Fruit fly (Drosophila melanogaster): ENCODE measurements around the gene CG11398.
A peak's percentile ranks its signal among the peaks of the same experiment; 100 is the strongest.

The CG11398 gene

DNA sequence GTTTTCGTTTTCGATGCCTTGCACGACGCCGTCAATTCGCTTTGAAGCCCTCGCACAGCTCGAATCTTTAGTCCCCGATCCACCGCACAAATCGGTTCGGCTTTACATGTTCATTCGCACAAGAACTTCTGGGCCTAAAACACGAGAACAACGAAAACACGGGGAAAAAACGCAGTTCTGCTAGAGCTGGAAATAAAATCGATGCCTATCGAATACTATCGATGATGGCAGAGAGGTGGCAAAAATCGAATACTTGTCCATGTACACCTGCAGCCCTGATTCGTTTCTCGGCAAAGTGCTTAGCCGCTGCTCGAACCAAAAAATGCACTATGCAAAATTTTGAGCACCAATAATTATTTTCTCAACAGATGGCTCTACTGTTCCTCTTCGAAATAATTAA lies 21.5 kb upstream of the CG11398 start, which contains the start of gene CG3638 (continued):
- peak; percentile 73 for TF ChIP-seq onecut (GFP tag; IDR thresholded peaks at IDR 0.05)
- TF ChIP-seq CG7556 (GFP tag; optimal IDR thresholded peaks at IDR 0.05): no peak
- TF ChIP-seq p53 (GFP tag; optimal IDR thresholded peaks at IDR 0.05): peak; percentile 39
- TF ChIP-seq ERR (GFP tag; optimal IDR thresholded peaks at IDR 0.05): peak; percentile 20
- peak; percentile 99 for TF ChIP-seq CG8290 (GFP tag; optimal IDR thresholded peaks at IDR 0.05)
- peak in 1 of 2 experiments; percentile 91 for TF ChIP-seq CG8290 (tag; optimal IDR thresholded peaks at IDR 0.05)
- TF ChIP-seq CG6175 (GFP tag; IDR thresholded peaks at IDR 0.05): no peak
- TF ChIP-seq CG12942 (GFP tag; optimal IDR thresholded peaks at IDR 0.05): no peak
- TF ChIP-seq CG7839 (tag; optimal IDR thresholded peaks at IDR 0.05): peak; percentile 12
- TF ChIP-seq gfzf (GFP tag; optimal IDR thresholded peaks at IDR 0.05): peak; percentile 84
- TF ChIP-seq CG3726 (GFP tag; IDR thresholded peaks at IDR 0.05): no peak
- TF ChIP-seq ATbp (GFP tag; optimal IDR thresholded peaks at IDR 0.05): no peak
- TF ChIP-seq fu2 (GFP tag; optimal IDR thresholded peaks at IDR 0.05): peak; percentile 36
- TF ChIP-seq Dref (GFP tag; IDR thresholded peaks at IDR 0.05): peak; percentile 96
- TF ChIP-seq tx (GFP tag; optimal IDR thresholded peaks at IDR 0.05): peak; percentile 40
- no peak for TF ChIP-seq Side (GFP tag; optimal IDR thresholded peaks at IDR 0.05)
- TF ChIP-seq CG6654 (GFP tag; optimal IDR thresholded peaks at IDR 0.05): no peak
- TF ChIP-seq CG15269 (tag; optimal IDR thresholded peaks at IDR 0.05): no peak
- TF ChIP-seq B-H2 (GFP tag; optimal IDR thresholded peaks at IDR 0.05): no peak
- peak; percentile 88 for TF ChIP-seq CG1603 (tag; optimal IDR thresholded peaks at IDR 0.05)
- no peak for TF ChIP-seq run (tag; optimal IDR thresholded peaks at IDR 0.05)
- TF ChIP-seq YL-1 (GFP tag; optimal IDR thresholded peaks at IDR 0.05): peak; percentile 37
- peak; percentile 89 for TF ChIP-seq Lhr (GFP tag; optimal IDR thresholded peaks at IDR 0.05)
- peak; percentile 58 for TF ChIP-seq slbo (GFP tag; IDR thresholded peaks at IDR 0.05)
- TF ChIP-seq NC2β (GFP tag; optimal IDR thresholded peaks at IDR 0.05): peak; percentile 4
- TF ChIP-seq pros (GFP tag; optimal IDR thresholded peaks at IDR 0.05): no peak
- TF ChIP-seq Bdp1 (GFP tag; optimal IDR thresholded peaks at IDR 0.05): peak; percentile 34
- no peak for TF ChIP-seq CG6765 (GFP tag; optimal IDR thresholded peaks at IDR 0.05)
- no peak for TF ChIP-seq CG31224 (GFP tag; IDR thresholded peaks at IDR 0.05)
- peak; percentile 69 for TF ChIP-seq E2f2 (GFP tag; IDR thresholded peaks at IDR 0.05)
- TF ChIP-seq CG3163 (GFP tag; optimal IDR thresholded peaks at IDR 0.05): peak; percentile 37
- TF ChIP-seq wdn (GFP tag; IDR thresholded peaks at IDR 0.05): no peak
- peak; percentile 85 for TF ChIP-seq Bgb (GFP tag; IDR thresholded peaks at IDR 0.05; ENCODE audit: partially characterized antibody)
- TF ChIP-seq CG7786 (GFP tag; optimal IDR thresholded peaks at IDR 0.05): no peak
- TF ChIP-seq Hand (GFP tag; optimal IDR thresholded peaks at IDR 0.05): no peak
- TF ChIP-seq maf-S (GFP tag; optimal IDR thresholded peaks at IDR 0.05): peak; percentile 26
- peak; percentile 45 for TF ChIP-seq CG12744 (GFP tag; optimal IDR thresholded peaks at IDR 0.05)
- no peak for TF ChIP-seq cad (GFP tag; optimal IDR thresholded peaks at IDR 0.05)
- TF ChIP-seq Xbp1 (GFP tag; optimal IDR thresholded peaks at IDR 0.05): peak; percentile 40
- TF ChIP-seq Eip74EF (GFP tag; optimal IDR thresholded peaks at IDR 0.05): no peak
- TF ChIP-seq CG6813 (GFP tag; optimal IDR thresholded peaks at IDR 0.05): no peak
- peak; percentile 80 for TF ChIP-seq stwl (tag; optimal IDR thresholded peaks at IDR 0.05)
- TF ChIP-seq B-H1 (GFP tag; IDR thresholded peaks at IDR 0.05): no peak
- TF ChIP-seq CG6854 (GFP tag; optimal IDR thresholded peaks at IDR 0.05): no peak
- peak; percentile 15 for TF ChIP-seq scrt (GFP tag; optimal IDR thresholded peaks at IDR 0.05)
- TF ChIP-seq CG17802 (tag; optimal IDR thresholded peaks at IDR 0.05): no peak
- TF ChIP-seq Spps (tag; optimal IDR thresholded peaks at IDR 0.05): no peak
- TF ChIP-seq CG7357 (GFP tag; IDR thresholded peaks at IDR 0.05): no peak
- no peak for TF ChIP-seq CG12071 (GFP tag; optimal IDR thresholded peaks at IDR 0.05)
- TF ChIP-seq ase (GFP tag; IDR thresholded peaks at IDR 0.05): no peak
- TF ChIP-seq MBD-R2 (GFP tag; IDR thresholded peaks at IDR 0.05): peak; percentile 74
- peak; percentile 67 for TF ChIP-seq CG9932 (GFP tag; IDR thresholded peaks at IDR 0.05)

Measured in whole organism, embryonic.